Worm (Caenorhabditis elegans) whole organism, midembryonic: ENCODE data around the gene R13A1.10.

Experiments
- T22C8.4 ChIP-seq: fragments of 200-800 bp; sonication (Bioruptor generic); IDR thresholded peaks from 2 replicates; pipeline ENCODE4 v1.3.6; 2022; ENCODE audit warnings: missing genetic modification characterization, missing compliant biosample characterization
- cog-1 ChIP-seq: sonication (generic microtip); optimal IDR thresholded peaks from 2 replicates; lab custom pipeline; 2016; ENCODE audit warnings: missing genetic modification characterization, missing compliant biosample characterization
- flt-1 ChIP-seq: fragments of 200-800 bp; sonication (Bioruptor generic); IDR thresholded peaks from 2 replicates; pipeline ENCODE4 v1.3.6; 2022; ENCODE audit warnings: missing genetic modification characterization, missing compliant biosample characterization
- klf-2 ChIP-seq: fragments of 200-800 bp; sonication (Bioruptor generic); conservative IDR thresholded peaks from 2 replicates; pipeline ENCODE4 v1.3.6; 2022; ENCODE audit warnings: missing genetic modification reagents, missing genetic modification characterization, missing compliant biosample characterization
- med-1 ChIP-seq: sonication (generic microtip); optimal IDR thresholded peaks from 2 replicates; lab custom pipeline; 2017; ENCODE audit warnings: missing genetic modification characterization, mild to moderate bottlenecking, missing compliant biosample characterization, antibody characterized with exemption, missing genetic modification reagents; ENCODE audit not compliant: insufficient read depth
- ref-1 ChIP-seq: fragments of 200-800 bp; sonication (Bioruptor generic); conservative IDR thresholded peaks from 2 replicates; pipeline ENCODE4 v1.3.6; 2022; ENCODE audit warnings: missing genetic modification reagents, missing genetic modification characterization, missing compliant biosample characterization
- tab-1 ChIP-seq: fragments of 200-800 bp; sonication (Bioruptor generic); IDR thresholded peaks from 2 replicates; pipeline ENCODE4 v1.3.6; 2022; ENCODE audit warnings: missing genetic modification characterization, missing compliant biosample characterization
- ztf-23 ChIP-seq: fragments of 200-800 bp; sonication (Bioruptor generic); IDR thresholded peaks from 2 replicates; pipeline ENCODE4 v1.3.6; 2022; ENCODE audit warnings: missing genetic modification reagents, missing genetic modification characterization, missing compliant biosample characterization
- ztf-29 ChIP-seq: fragments of 200-800 bp; sonication (Bioruptor generic); IDR thresholded peaks from 2 replicates; pipeline ENCODE4 v1.3.6; 2022; ENCODE audit warnings: missing genetic modification reagents, missing genetic modification characterization, missing compliant biosample characterization

DNA sequence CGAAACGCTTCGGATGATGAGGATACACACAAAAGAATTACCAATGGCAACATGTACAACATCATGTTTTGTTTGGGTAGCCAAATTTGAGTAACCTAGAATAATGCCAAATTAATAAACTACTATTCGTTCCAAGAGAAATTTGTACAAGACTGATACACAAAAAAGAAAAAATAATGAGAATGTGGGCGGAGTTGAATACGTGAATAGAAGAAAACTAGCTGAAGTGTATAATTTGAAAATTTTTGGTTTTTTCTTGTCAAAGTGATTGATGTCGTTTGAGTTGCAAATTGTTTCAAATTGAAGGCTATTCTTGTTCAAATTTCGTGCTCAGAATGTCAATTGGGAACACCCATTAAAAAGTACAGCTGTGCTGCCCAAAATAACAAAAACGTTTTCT lies 35.2 kb downstream of the R13A1.10 start, which contains the start of gene R13A1.5:
- TF ChIP-seq tab-1 (no peak), ztf-29 (GFP tag; lab: Robert Waterston, UW) (no peak), T22C8.4 (GFP tag; lab: Robert Waterston, UW) (no peak), ref-1 (GFP tag; lab: Robert Waterston, UW) (no peak), cog-1 (tag; lab: Kevin White, UChicago) (no peak), med-1 (GFP tag; lab: Kevin White, UChicago) (no peak), flt-1 (GFP tag; lab: Robert Waterston, UW) (no peak), klf-2 (no peak), ztf-23 (GFP tag; lab: Robert Waterston, UW) (no peak)
